Worm (Caenorhabditis elegans) whole organism, late embryonic: ENCODE results near the gene F22H10.11.

ENCODE experiments used
- F13H6.1 ChIP-seq: sonication (generic microtip); optimal IDR thresholded peaks from 2 replicates; lab custom pipeline; 2016; ENCODE audit warnings: missing genetic modification characterization, missing compliant biosample characterization
- K02D7.2 ChIP-seq: sonication (generic microtip); optimal IDR thresholded peaks from 2 replicates; lab custom pipeline; 2017; ENCODE audit warnings: mild to moderate bottlenecking, missing genetic modification characterization, missing compliant biosample characterization
- ama-1 ChIP-seq: fragments of 150-350 bp; optimal IDR thresholded peaks from 2 replicates; lab custom pipeline; 2014
- dmd-4 ChIP-seq: sonication (generic microtip); optimal IDR thresholded peaks from 2 replicates; lab custom pipeline; 2016; ENCODE audit warnings: borderline replicate concordance, missing genetic modification characterization, missing compliant biosample characterization
- fkh-10 ChIP-seq: fragments of 150-350 bp; optimal IDR thresholded peaks from 2 replicates; lab custom pipeline; 2014; ENCODE audit warnings: missing biosample characterization, missing genetic modification reagents, missing genetic modification characterization
- hlh-13 ChIP-seq: fragments of 200-800 bp; sonication (Bioruptor generic); optimal IDR thresholded peaks from 2 replicates; lab custom pipeline; 2018; ENCODE audit warnings: mild to moderate bottlenecking, missing genetic modification characterization, missing compliant biosample characterization
- sox-2 ChIP-seq: fragments of 200-800 bp; sonication (Bioruptor generic); IDR thresholded peaks from 2 replicates; pipeline ENCODE4 v1.3.6; 2022; ENCODE audit warnings: missing genetic modification reagents, missing genetic modification characterization, missing compliant biosample characterization
- syd-9 ChIP-seq: sonication (generic microtip); optimal IDR thresholded peaks from 2 replicates; lab custom pipeline; 2016; ENCODE audit warnings: mild to moderate bottlenecking, missing genetic modification characterization, moderate library complexity, missing compliant biosample characterization
- tbx-2 ChIP-seq: sonication (generic microtip); optimal IDR thresholded peaks from 2 replicates; lab custom pipeline; 2016; ENCODE audit warnings: missing genetic modification characterization, missing compliant biosample characterization
- tbx-7 ChIP-seq: sonication (generic microtip); optimal IDR thresholded peaks from 2 replicates; lab custom pipeline; 2016; ENCODE audit warnings: missing genotype, missing genetic modification characterization, missing compliant biosample characterization
- ttx-3 ChIP-seq: sonication (generic microtip); optimal IDR thresholded peaks from 2 replicates; lab custom pipeline; 2016; ENCODE audit warnings: missing genetic modification reagents, missing genetic modification characterization, missing compliant biosample characterization
- unc-55 ChIP-seq: sonication (generic microtip); optimal IDR thresholded peaks from 2 replicates; lab custom pipeline; 2017; ENCODE audit warnings: missing biosample characterization, missing genetic modification reagents, missing genetic modification characterization

DNA sequence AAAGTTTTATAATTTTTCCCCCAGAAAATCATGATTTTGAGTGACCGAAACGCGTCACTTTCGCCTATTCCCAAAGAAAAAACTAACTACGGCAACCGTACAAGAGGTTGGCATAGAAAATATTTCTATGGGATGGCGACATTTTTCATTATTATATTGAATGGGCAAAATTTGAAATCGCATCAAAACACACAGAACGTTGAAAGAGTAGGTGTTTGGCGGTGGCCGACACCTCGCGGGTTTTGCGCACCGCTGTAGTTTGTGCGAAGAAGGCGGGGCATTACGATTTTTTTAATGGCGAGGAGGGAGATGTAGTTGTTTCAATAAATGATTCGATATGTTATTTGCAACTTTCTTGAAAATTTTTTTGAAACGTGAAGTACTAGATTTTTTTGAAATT is 34.1 kb upstream of the F22H10.11 start:
- TF ChIP-seq fkh-10 (no peak), tbx-7 (tag; lab: Kevin White, UChicago) (no peak), ama-1 (lab: Kevin White, UChicago) (no peak), unc-55 (no peak), tbx-2 (tag; lab: Kevin White, UChicago) (no peak), K02D7.2 (no peak), sox-2 (GFP tag; lab: Robert Waterston, UW) (no peak), ttx-3 (tag; lab: Kevin White, UChicago) (no peak), hlh-13 (GFP tag; lab: Kevin White, UChicago) (no peak), dmd-4 (no peak), F13H6.1 (tag; lab: Kevin White, UChicago) (no peak), syd-9 (no peak)
